Fruit fly (Drosophila melanogaster): Measurements from ENCODE around the gene CG3706.

Gene CG3706

DNA sequence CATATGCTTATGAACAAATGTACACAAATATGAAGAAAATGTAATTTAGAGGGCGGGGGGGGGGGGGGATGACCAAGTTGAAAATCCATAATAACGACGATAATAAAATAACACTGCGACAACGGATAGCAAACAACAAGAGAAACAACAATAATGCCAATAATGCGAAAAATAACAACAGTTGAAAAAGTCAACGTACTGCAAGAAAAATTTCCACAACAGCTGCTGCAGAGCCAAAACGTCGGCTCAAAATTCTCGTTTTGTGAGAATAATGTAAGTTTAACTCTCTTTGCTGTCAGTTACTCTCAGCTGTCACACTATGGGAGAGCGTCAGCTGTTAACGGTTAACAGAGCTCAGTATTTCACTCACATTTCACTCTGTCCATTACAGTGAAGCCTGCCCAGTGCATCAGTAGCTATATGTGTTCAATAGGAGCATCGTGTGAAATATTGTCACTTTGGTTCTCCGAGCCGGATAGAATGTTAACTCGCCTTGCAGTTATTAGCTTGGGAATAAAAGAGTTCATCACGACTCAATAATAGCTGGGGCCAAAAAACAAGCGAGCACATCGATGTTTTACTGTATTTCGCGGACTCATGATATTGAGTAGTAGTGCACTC lies 31.4 kb downstream of the CG3706 start (continued):
- TF ChIP-seq BtbVII (GFP tag; optimal IDR thresholded peaks at IDR 0.05) (peak; percentile 61), CG32772 (GFP tag; IDR thresholded peaks at IDR 0.05) (peak; percentile 76), prd (optimal IDR thresholded peaks at IDR 0.05) (no peak), prd (GFP tag; IDR thresholded peaks at IDR 0.05) (peak; percentile 86), CG14050 (GFP tag; IDR thresholded peaks at IDR 0.05) (peak; percentile 64), chif (GFP tag; optimal IDR thresholded peaks at IDR 0.05) (peak; percentile 61 to 82), CG4404 (GFP tag; IDR thresholded peaks at IDR 0.05) (peak; percentile 56), salm (tag; optimal IDR thresholded peaks at IDR 0.05) (peak; percentile 53), zf30C (GFP tag; optimal IDR thresholded peaks at IDR 0.05) (no peak), tap (tag; optimal IDR thresholded peaks at IDR 0.05) (peak; percentile 73), HLH54F (GFP tag; optimal IDR thresholded peaks at IDR 0.05) (peak; percentile 77), Abd-B (GFP tag; optimal IDR thresholded peaks at IDR 0.05) (peak; percentile 75), Hr3 (GFP tag; optimal IDR thresholded peaks at IDR 0.05) (peak; percentile 72), wor (GFP tag; IDR thresholded peaks at IDR 0.05) (peak; percentile 54; the same call in 1 of the 2 replicates), NC2α (GFP tag; optimal IDR thresholded peaks at IDR 0.05) (peak; percentile 44), CG4328 (GFP tag; optimal IDR thresholded peaks at IDR 0.05) (peak; percentile 37), nom (GFP tag; optimal IDR thresholded peaks at IDR 0.05) (peak; percentile 84), CG10267 (tag; optimal IDR thresholded peaks at IDR 0.05) (peak; percentile 57), lbe (GFP tag; optimal IDR thresholded peaks at IDR 0.05) (peak; percentile 86), CG18476 (GFP tag; optimal IDR thresholded peaks at IDR 0.05) (peak; percentile 42), esg (GFP tag; conservative IDR thresholded peaks at IDR 0.05) (peak; percentile 77), chm (GFP tag; IDR thresholded peaks at IDR 0.05) (peak; percentile 41; the same call in 1 of the 2 replicates), hbn (GFP tag; IDR thresholded peaks at IDR 0.05; ENCODE audit: partially characterized antibody) (no peak), trem (tag; optimal IDR thresholded peaks at IDR 0.05) (peak; percentile 52), nerfin-1 (tag; optimal IDR thresholded peaks at IDR 0.05) (peak; percentile 54), ewg (GFP tag; optimal IDR thresholded peaks at IDR 0.05) (peak; percentile 70), Fer2 (tag; optimal IDR thresholded peaks at IDR 0.05) (peak; percentile 49), p53 (GFP tag; optimal IDR thresholded peaks at IDR 0.05) (peak; percentile 38), pros (GFP tag; optimal IDR thresholded peaks at IDR 0.05) (no peak), row (GFP tag; IDR thresholded peaks at IDR 0.05) (peak; percentile 95), CG4730 (GFP tag; IDR thresholded peaks at IDR 0.05) (peak; percentile 54; the same call in 1 of the 2 replicates), CG34376 (GFP tag; optimal IDR thresholded peaks at IDR 0.05) (peak; percentile 21), psq (GFP tag; optimal IDR thresholded peaks at IDR 0.05) (peak; percentile 13), danr (GFP tag; IDR thresholded peaks at IDR 0.05) (peak; percentile 66), ase (GFP tag; IDR thresholded peaks at IDR 0.05) (peak; percentile 52; the same call in 1 of the 3 replicates), CG11398 (GFP tag; optimal IDR thresholded peaks at IDR 0.05) (peak; percentile 79), Ets97D (GFP tag; optimal IDR thresholded peaks at IDR 0.05) (peak; percentile 38), CG6791 (GFP tag; IDR thresholded peaks at IDR 0.05; ENCODE audit: partially characterized antibody) (no peak), CG34224 (GFP tag; IDR thresholded peaks at IDR 0.05; ENCODE audit: partially characterized antibody) (no peak), ato (GFP tag; IDR thresholded peaks at IDR 0.05; ENCODE audit: partially characterized antibody) (no peak), Hey (tag; optimal IDR thresholded peaks at IDR 0.05) (no peak), insv (GFP tag; optimal IDR thresholded peaks at IDR 0.05) (no peak), slou (GFP tag; optimal IDR thresholded peaks at IDR 0.05) (peak; percentile 44), sug (tag; optimal IDR thresholded peaks at IDR 0.05) (peak; percentile 67), Side (GFP tag; optimal IDR thresholded peaks at IDR 0.05) (peak; percentile 86), CG31224 (GFP tag; IDR thresholded peaks at IDR 0.05) (peak; percentile 70), Adf1 (GFP tag; IDR thresholded peaks at IDR 0.05) (peak; percentile 33; the same call in 1 of the 2 replicates), da (GFP tag; optimal IDR thresholded peaks at IDR 0.05) (peak; percentile 29), CG17802 (tag; optimal IDR thresholded peaks at IDR 0.05) (peak; percentile 30), br (optimal IDR thresholded peaks at IDR 0.05) (no peak)

All from whole organism, embryonic.